Worm (Caenorhabditis elegans) whole organism, dauer: ENCODE results near the gene ttr-21.

Experiments
- unc-62 ChIP-seq: sonication (generic microtip); optimal IDR thresholded peaks from 2 replicates; lab custom pipeline; 2017; ENCODE audit warnings: missing biosample characterization, missing genetic modification reagents, missing genetic modification characterization

Gene ttr-21

DNA sequence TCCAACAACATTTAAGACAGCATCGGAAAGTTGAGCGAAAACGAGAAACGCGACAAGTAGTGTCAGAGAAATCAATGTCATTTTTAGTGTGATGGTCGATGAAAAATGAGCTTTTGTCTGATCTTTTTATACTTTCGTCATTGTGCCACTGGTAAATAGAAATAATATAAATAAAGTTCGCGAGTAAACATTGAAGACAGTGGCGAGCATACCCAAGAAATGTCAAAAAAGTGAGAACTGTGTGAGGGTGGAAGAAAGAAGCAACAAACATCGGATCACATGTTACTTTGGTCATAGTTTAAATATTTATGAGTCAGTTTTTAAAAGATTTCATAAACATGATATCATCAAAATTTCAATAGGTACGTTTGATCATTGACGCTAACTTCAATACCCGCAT, at the start of gene ttr-21:
TSS of gene ttr-21 (minus strand) at position 100 of the 400 bp plus-strand sequence.
- TF ChIP-seq unc-62 (GFP tag; lab: Kevin White, UChicago): no peak

DNA sequence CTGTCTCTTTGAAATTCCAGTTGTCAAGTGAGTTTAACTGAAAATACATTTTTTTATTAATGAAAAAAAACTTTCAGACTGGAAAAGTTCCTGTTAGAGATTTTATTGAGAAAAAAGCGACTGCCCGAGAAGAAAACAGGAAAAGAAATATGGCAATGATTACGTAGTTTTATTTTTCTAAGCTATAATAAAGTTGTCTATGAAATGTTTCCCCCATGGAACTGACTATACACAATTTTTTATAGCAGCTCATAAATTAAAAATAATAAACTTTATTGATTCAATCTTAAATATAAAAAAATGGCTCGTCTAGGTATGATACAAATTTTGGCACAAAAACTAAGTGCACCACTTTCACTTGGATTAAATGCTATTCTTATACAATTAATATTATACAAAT, 48.3 kb upstream of the ttr-21 start, which contains the start of gene C06B3.1:
TSS of gene C06B3.1 (plus strand) at position 301 of the 400 bp plus-strand sequence.
- no peak for TF ChIP-seq unc-62 (GFP tag; lab: Kevin White, UChicago)

DNA sequence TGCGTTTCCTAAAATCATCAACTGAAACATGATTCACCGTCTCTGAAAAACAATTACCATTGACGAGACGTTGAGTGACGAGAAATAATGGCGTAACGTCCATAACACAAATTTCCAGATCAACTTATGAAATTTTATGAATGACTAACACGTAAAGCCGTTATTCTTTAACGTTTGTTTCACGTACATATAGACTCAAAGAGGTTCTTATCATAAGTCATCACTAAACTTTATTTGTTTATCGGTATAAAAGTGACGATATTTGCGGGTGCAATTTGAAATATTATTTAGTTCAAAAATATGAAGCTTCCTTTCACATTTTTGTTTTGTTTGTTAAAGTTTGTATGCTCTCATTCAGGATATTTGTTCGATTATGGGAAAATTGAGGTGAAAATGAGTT, 45.0 kb upstream of the ttr-21 start, which contains the start of gene oac-3:
TSS of gene oac-3 (plus strand) at position 301 of the 400 bp plus-strand sequence.
- no peak for TF ChIP-seq unc-62 (GFP tag; lab: Kevin White, UChicago)

DNA sequence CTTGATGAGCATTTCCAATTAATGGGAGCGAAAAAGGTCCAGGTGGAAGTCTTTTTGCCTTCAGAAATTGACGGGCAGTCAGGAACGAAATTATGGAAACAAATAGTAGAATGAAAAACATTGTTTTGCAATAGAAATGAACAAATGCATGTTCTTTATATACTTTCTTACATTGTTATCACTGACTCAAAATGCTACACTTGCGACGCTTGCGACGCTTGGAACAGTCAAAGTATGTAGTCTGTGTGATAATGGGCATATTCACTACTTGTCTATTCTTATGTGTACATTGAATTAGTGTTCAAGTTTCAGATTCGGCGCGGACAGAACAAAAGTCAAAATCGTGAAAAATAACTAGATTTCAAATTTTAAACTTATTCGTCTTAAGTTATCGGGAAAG, 44.2 kb upstream of the ttr-21 start, which contains the start of gene cyp-35C1:
TSS of gene cyp-35C1 (minus strand) at position 132 of the 400 bp plus-strand sequence.
- TF ChIP-seq unc-62 (GFP tag; lab: Kevin White, UChicago): no peak

DNA sequence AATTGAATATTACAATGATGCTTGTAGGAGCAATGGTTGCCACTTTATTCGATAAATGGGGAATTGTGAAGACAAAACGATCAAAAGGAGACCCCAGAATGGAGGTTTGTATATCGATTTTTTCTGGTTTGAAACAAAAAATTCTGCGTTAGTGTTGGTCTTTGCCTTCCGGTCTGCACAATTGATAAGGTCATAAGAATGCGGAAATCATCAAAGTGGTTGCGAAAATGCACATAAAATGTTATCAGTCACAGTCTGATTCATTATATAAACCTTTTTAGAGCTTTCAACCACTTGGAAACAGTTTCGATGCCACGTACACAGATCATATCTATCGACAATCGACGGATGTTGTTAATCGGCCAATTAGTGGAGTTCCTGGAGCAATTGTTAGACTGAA, 39.4 kb upstream of the ttr-21 start:
- no peak for TF ChIP-seq unc-62 (GFP tag; lab: Kevin White, UChicago)

DNA sequence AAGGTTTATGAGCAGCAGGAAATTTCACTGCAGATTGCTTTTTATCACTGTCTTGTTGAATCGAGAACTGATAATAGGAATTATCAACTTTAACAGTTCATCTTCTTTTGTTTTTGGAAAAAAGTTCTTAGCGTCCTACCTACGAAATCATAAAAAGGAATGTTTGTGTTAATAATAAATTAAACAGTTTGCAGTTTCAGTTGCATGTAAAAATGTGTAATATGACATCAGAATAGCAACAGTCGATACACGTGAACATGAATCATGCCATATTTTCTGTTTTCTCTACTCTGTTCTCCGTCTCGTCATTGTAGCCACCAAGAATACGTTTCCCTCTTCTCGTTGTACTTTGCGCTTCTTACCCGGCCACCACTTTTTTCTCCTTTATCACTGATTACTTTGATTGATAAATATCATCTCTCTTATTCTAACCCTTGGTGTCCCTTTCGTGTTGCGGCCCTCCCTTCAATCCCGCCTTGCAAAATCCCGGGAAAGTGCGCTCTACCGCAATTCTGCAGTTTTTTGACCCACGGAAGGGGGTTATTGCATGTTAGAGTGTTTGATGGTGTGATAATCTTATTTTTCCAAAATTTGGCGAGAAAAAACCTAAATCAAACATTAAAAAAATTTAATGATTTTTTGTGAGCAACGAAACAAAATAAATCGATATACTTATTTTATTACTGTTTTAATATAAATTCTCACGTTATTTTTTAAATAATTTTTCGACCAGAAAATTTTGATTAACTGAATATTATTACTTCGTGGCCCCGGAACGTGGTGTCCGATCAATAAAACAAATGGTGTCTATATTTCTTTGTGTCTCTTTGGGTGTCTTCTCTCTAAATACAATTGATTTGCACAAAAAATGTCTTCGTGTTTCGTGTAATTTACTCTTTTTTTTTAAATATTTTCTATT, 38.5 kb upstream of the ttr-21 start, which contains the start of gene sptl-3:
TSS of gene sptl-3 (plus strand) at position 869 of the 919 bp plus-strand sequence.
- TF ChIP-seq unc-62 (GFP tag; lab: Kevin White, UChicago): no peak

- TF ChIP-seq unc-62 (GFP tag; lab: Kevin White, UChicago): no peak
These were observed 37.3 kb upstream of the ttr-21 start for ce11 chrV:13891489-13891888.

DNA sequence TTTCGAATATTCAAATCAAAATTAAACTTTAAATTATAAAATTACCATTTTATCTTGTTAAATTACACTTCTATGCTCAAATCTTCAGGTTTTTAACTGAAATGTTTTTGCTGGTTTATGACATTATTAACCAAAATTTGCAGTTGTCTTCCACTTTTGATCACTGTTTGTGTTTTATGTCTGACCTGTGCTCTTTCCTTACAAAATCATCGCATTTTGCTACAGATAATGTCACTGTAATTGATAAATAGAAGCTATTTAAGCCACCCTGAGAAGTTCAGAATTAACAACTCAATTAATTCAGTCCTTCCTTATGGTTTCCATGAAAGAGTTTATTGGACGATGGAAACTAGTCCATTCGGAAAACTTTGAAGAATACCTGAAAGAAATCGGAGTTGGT, 36.3 kb upstream of the ttr-21 start, which contains the start of gene lbp-8:
TSS of gene lbp-8 (plus strand) at position 301 of the 400 bp plus-strand sequence.
- no peak for TF ChIP-seq unc-62 (GFP tag; lab: Kevin White, UChicago)

DNA sequence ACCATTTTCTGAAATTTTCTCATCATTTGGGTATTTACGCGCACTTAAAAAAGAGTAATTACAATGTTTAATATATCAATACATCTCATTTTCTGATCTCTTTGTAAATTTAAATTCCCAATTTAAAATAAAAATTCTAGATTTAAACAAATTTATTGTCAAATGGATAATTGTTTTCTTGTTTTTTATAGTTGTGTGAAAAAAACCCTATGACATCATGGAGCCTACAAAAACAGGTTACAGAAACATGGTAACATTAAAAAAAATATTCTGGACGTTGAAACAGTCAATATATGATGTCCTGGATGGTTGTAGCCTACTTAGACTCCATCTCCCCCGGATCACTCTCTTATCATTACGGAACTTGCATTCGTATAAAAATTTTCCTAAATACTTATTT, 35.3 kb upstream of the ttr-21 start, which contains the start of gene spp-12:
TSS of gene spp-12 (plus strand) at position 301 of the 400 bp plus-strand sequence.
- TF ChIP-seq unc-62 (GFP tag; lab: Kevin White, UChicago): no peak

- TF ChIP-seq unc-62 (GFP tag; lab: Kevin White, UChicago): no peak
These were observed 33.2 kb upstream of the ttr-21 start, which contains the start of gene srsx-19 for ce11 chrV:13887358-13887757. Gene srsx-19, plus strand, starts transcription at chrV:13887658.

- TF ChIP-seq unc-62 (GFP tag; lab: Kevin White, UChicago): no peak
These were observed 26.4 kb upstream of the ttr-21 start, which contains the start of gene T22G5.3 for ce11 chrV:13880607-13881006. Gene T22G5.3, plus strand, starts transcription at chrV:13880907.

DNA sequence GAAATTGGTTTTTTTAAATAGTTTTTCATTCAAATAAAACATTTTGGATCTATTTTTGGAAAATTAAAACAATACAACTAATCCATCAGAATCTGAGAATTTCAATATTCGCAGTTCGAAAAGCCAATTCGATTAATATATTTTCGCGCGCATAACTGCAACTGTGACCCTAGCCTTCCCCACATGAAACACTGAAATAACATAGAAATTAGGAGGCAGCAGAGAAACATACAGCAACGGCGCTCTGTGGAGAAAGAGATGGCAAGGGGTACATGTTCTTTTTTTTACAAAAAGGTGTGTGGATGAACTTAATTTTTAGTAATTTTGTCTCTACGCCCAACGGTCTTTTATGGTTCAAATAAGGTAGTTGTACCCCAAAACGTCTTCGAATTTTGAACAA, 26.0 kb upstream of the ttr-21 start:
- no peak for TF ChIP-seq unc-62 (GFP tag; lab: Kevin White, UChicago)

- TF ChIP-seq unc-62 (GFP tag; lab: Kevin White, UChicago): no peak
These were observed 25.0 kb upstream of the ttr-21 start, which contains the start of gene lbp-7 for ce11 chrV:13879241-13879640. Gene lbp-7, plus strand, starts transcription at chrV:13879552.

ce11 chrV:13878226-13878625, 24.0 kb upstream of the ttr-21 start:
- TF ChIP-seq unc-62 (GFP tag; lab: Kevin White, UChicago): no peak

DNA sequence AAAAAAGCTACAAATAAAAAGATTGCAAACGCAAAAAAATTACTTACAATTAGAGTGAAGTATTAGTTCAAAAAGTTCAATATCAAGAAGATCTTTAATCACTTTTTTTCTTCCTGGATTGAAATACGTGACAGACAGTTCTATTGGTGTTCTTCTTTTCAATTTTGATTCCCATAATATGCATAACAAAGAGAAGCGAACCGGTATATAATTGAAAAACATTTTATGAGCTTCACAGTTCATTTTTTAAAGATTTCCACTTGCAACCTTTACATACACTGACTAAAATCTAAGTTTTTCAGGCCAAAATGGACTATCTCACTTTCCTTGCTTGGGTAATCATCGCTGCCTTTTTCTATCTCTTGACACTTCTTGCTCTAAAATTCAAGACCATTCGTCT, 22.3 kb upstream of the ttr-21 start, which contains the start of gene T22G5.1:
TSS of gene T22G5.1 (plus strand) at position 301 of the 400 bp plus-strand sequence.
- no peak for TF ChIP-seq unc-62 (GFP tag; lab: Kevin White, UChicago)

DNA sequence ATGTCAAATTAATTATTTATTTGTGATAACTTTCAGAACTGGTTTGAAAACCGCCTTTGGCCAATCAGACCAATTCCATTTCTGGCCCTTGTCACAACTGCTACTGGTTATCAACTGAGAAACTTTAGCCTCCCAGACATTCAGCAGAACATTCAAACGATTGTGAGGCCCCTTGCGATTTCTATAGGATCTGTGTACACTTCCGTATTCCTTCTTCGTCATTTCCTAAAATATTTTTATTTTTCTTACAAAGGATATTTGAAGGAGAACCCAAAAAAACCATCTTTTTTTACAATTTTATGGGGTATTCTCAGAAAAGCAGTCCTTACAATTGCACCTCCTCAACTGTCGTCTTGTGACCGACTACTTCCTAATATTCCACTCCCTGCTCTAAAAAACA, 19.1 kb upstream of the ttr-21 start:
- TF ChIP-seq unc-62 (GFP tag; lab: Kevin White, UChicago): no peak
